Fruit fly (Drosophila melanogaster) whole organism, embryonic: ENCODE data around the gene zuc.
A peak's percentile ranks its signal among the peaks of the same experiment; 100 is the strongest.

ENCODE experiments used
- Bgb ChIP-seq: fragments of 200-800 bp; sonication (Bioruptor generic); IDR thresholded peaks from 2 replicates; pipeline ENCODE4 v1.3.6; 2022; ENCODE audit warnings: missing biosample characterization, missing genetic modification characterization; ENCODE audit not compliant: partially characterized antibody
- CG10565 ChIP-seq: fragments of 200-800 bp; sonication (Bioruptor generic); optimal IDR thresholded peaks from 3 replicates; lab custom pipeline; 2016; ENCODE audit warnings: missing biosample characterization, mild to moderate bottlenecking, missing genetic modification characterization
- CG11085 ChIP-seq: fragments of 200-800 bp; sonication (Bioruptor generic); IDR thresholded peaks from 2 replicates; pipeline ENCODE4 v1.3.6; 2022; ENCODE audit warnings: missing biosample characterization, missing genetic modification characterization
- CG11696 ChIP-seq: fragments of 200-800 bp; sonication (Bioruptor generic); IDR thresholded peaks from 2 replicates; pipeline ENCODE4 v1.3.6; 2022; ENCODE audit warnings: missing biosample characterization, missing genetic modification characterization
- CG12659 ChIP-seq: fragments of 200-800 bp; sonication (Bioruptor generic); optimal IDR thresholded peaks from 3 replicates; lab custom pipeline; 2017; ENCODE audit warnings: mild to moderate bottlenecking, missing biosample characterization, missing genetic modification reagents, missing genetic modification characterization
- CG15011 ChIP-seq: fragments of 200-800 bp; sonication (Bioruptor generic); optimal IDR thresholded peaks from 3 replicates; lab custom pipeline; 2018; ENCODE audit warnings: missing biosample characterization, mild to moderate bottlenecking, missing genetic modification characterization
- CG2116 ChIP-seq: fragments of 200-800 bp; sonication (Bioruptor generic); optimal IDR thresholded peaks from 3 replicates; lab custom pipeline; 2018; ENCODE audit warnings: missing biosample characterization, mild to moderate bottlenecking, missing genetic modification characterization
- CG30431 ChIP-seq: fragments of 200-800 bp; sonication (Bioruptor generic); optimal IDR thresholded peaks from 2 replicates; lab custom pipeline; 2017; ENCODE audit warnings: missing biosample characterization, missing genetic modification characterization
- CG3163 ChIP-seq: fragments of 200-800 bp; sonication (Bioruptor generic); optimal IDR thresholded peaks from 3 replicates; lab custom pipeline; 2016; ENCODE audit warnings: missing biosample characterization, missing genetic modification characterization
- CG33557 ChIP-seq: fragments of 200-800 bp; sonication (Bioruptor generic); optimal IDR thresholded peaks from 2 replicates; lab custom pipeline; 2019; ENCODE audit warnings: missing biosample characterization, mild to moderate bottlenecking, missing genetic modification characterization, moderate library complexity
- CG6791 ChIP-seq: fragments of 200-800 bp; sonication (Bioruptor generic); IDR thresholded peaks from 3 replicates; pipeline ENCODE4 v1.3.6; 2022; ENCODE audit warnings: missing biosample characterization, missing genetic modification characterization; ENCODE audit not compliant: partially characterized antibody
- CG6854 ChIP-seq: fragments of 200-800 bp; sonication (Bioruptor generic); optimal IDR thresholded peaks from 3 replicates; lab custom pipeline; 2017; ENCODE audit warnings: missing biosample characterization, mild to moderate bottlenecking, missing genetic modification characterization
- CG7745 ChIP-seq: fragments of 200-800 bp; sonication (Bioruptor generic); optimal IDR thresholded peaks from 2 replicates; lab custom pipeline; 2018; ENCODE audit warnings: missing biosample characterization, mild to moderate bottlenecking, missing genetic modification characterization, moderate library complexity
- CG7839 ChIP-seq: fragments of 200-800 bp; sonication (Bioruptor generic); optimal IDR thresholded peaks from 3 replicates; lab custom pipeline; 2018; ENCODE audit warnings: missing biosample characterization, mild to moderate bottlenecking, missing genetic modification characterization, moderate library complexity
- CG8089 ChIP-seq: fragments of 200-800 bp; sonication (Bioruptor generic); optimal IDR thresholded peaks from 3 replicates; lab custom pipeline; 2016; ENCODE audit warnings: missing biosample characterization, missing genetic modification characterization
- CG9437 ChIP-seq: fragments of 200-800 bp; sonication (Bioruptor generic); optimal IDR thresholded peaks from 2 replicates; lab custom pipeline; 2018; ENCODE audit warnings: missing biosample characterization, mild to moderate bottlenecking, missing genetic modification characterization
- CkIIα-i1 ChIP-seq: fragments of 200-800 bp; sonication (Bioruptor generic); IDR thresholded peaks from 2 replicates; pipeline ENCODE4 v1.3.6; 2022; ENCODE audit warnings: missing biosample characterization, missing genetic modification characterization
- Deaf1 ChIP-seq: fragments of 200-800 bp; optimal IDR thresholded peaks from 3 replicates; lab custom pipeline; 2019; ENCODE audit warnings: missing biosample characterization, mild to moderate bottlenecking, missing genetic modification characterization, moderate library complexity
- E2f1 ChIP-seq: fragments of 200-800 bp; sonication (Bioruptor generic); IDR thresholded peaks from 2 replicates; pipeline ENCODE4 v1.3.6; 2022; ENCODE audit warnings: missing biosample characterization, missing genetic modification characterization
- H15 ChIP-seq: fragments of 200-800 bp; sonication (Bioruptor generic); IDR thresholded peaks from 3 replicates; pipeline ENCODE4 v1.3.6; 2022; ENCODE audit warnings: missing biosample characterization, missing genetic modification characterization
- H2.0 ChIP-seq: fragments of 200-800 bp; sonication (Bioruptor generic); IDR thresholded peaks from 2 replicates; pipeline ENCODE4 v1.3.6; 2022; ENCODE audit warnings: missing biosample characterization, missing genetic modification characterization
- HHEX ChIP-seq: fragments of 200-800 bp; sonication (Bioruptor generic); optimal IDR thresholded peaks from 3 replicates; lab custom pipeline; 2017; ENCODE audit warnings: missing biosample characterization, mild to moderate bottlenecking, missing genetic modification characterization, missing genetic modification reagents
- Hey ChIP-seq: fragments of 200-800 bp; sonication (Bioruptor generic); optimal IDR thresholded peaks from 3 replicates; lab custom pipeline; 2018; ENCODE audit warnings: missing biosample characterization, mild to moderate bottlenecking, missing genetic modification characterization
- HmgD ChIP-seq: fragments of 200-800 bp; sonication (Bioruptor generic); optimal IDR thresholded peaks from 3 replicates; lab custom pipeline; 2016; ENCODE audit warnings: missing biosample characterization, missing genetic modification characterization
- Hr3 ChIP-seq: fragments of 200-800 bp; sonication (Bioruptor generic); optimal IDR thresholded peaks from 3 replicates; lab custom pipeline; 2016; ENCODE audit warnings: missing biosample characterization, missing genetic modification characterization
- Myb ChIP-seq: fragments of 200-800 bp; sonication (Bioruptor generic); optimal IDR thresholded peaks from 2 replicates; lab custom pipeline; 2016; ENCODE audit warnings: missing biosample characterization, missing genetic modification characterization
- Nf-YC ChIP-seq: fragments of 200-800 bp; optimal IDR thresholded peaks from 3 replicates; lab custom pipeline; 2019; ENCODE audit warnings: missing biosample characterization, mild to moderate bottlenecking, missing genetic modification characterization, moderate library complexity
- Rx ChIP-seq: fragments of 200-800 bp; sonication (Bioruptor generic); IDR thresholded peaks from 2 replicates; pipeline ENCODE4 v1.3.6; 2022; ENCODE audit warnings: missing biosample characterization, missing genetic modification characterization
- Usf ChIP-seq: fragments of 200-800 bp; sonication (Bioruptor generic); optimal IDR thresholded peaks from 2 replicates; lab custom pipeline; 2017; ENCODE audit warnings: missing genotype, missing biosample characterization, missing genetic modification characterization
- Vsx1 ChIP-seq: fragments of 200-800 bp; sonication (Bioruptor generic); optimal IDR thresholded peaks from 2 replicates; lab custom pipeline; 2017; ENCODE audit warnings: missing biosample characterization, mild to moderate bottlenecking, missing genetic modification characterization, missing genetic modification reagents
- Xbp1 ChIP-seq: fragments of 200-800 bp; sonication (Bioruptor generic); optimal IDR thresholded peaks from 3 replicates; lab custom pipeline; 2016; ENCODE audit warnings: missing biosample characterization, mild to moderate bottlenecking, missing genetic modification characterization
- ab ChIP-seq: fragments of 200-800 bp; sonication (Bioruptor generic); optimal IDR thresholded peaks from 2 replicates; lab custom pipeline; 2016; ENCODE audit warnings: missing biosample characterization, missing genetic modification characterization
- amos ChIP-seq: fragments of 200-800 bp; sonication (Bioruptor generic); IDR thresholded peaks from 2 replicates; pipeline ENCODE4 v1.3.6; 2022; ENCODE audit warnings: missing biosample characterization, missing genetic modification characterization; ENCODE audit not compliant: partially characterized antibody
- ase ChIP-seq: fragments of 200-800 bp; sonication (Bioruptor generic); IDR thresholded peaks from 3 replicates; pipeline ENCODE4 v1.3.6; 2022; ENCODE audit warnings: missing biosample characterization, missing genetic modification characterization
- cas ChIP-seq: fragments of 200-800 bp; sonication (Bioruptor generic); IDR thresholded peaks from 2 replicates; pipeline ENCODE4 v1.3.6; 2022; ENCODE audit warnings: missing biosample characterization, missing genetic modification characterization
- chif ChIP-seq, 2 experiments: fragments of 200-800 bp; sonication (Bioruptor generic); optimal IDR thresholded peaks; 3 replicates each; lab custom pipeline; 2016; ENCODE audit warnings: missing biosample characterization in 2 of 2, missing genetic modification characterization in 2 of 2
- crp ChIP-seq, 2 experiments: fragments of 200-800 bp; sonication (Bioruptor generic); optimal IDR thresholded peaks; 2 replicates in 1 of 2; 3 replicates in 1 of 2; lab custom pipeline; 2017; ENCODE audit warnings: missing biosample characterization in 2 of 2, missing genetic modification characterization in 2 of 2, mild to moderate bottlenecking in 1 of 2, moderate library complexity in 1 of 2
- ems ChIP-seq: fragments of 200-800 bp; sonication (Bioruptor generic); optimal IDR thresholded peaks from 3 replicates; lab custom pipeline; 2016; ENCODE audit warnings: missing biosample characterization, missing genetic modification characterization
- eyg ChIP-seq: fragments of 200-800 bp; sonication (Bioruptor generic); optimal IDR thresholded peaks from 3 replicates; lab custom pipeline; 2016; ENCODE audit warnings: missing biosample characterization, missing genetic modification characterization
- fru ChIP-seq: fragments of >200 bp; optimal IDR thresholded peaks from 2 replicates; lab custom pipeline; 2017
- gcm ChIP-seq: fragments of 200-800 bp; sonication (Bioruptor generic); optimal IDR thresholded peaks from 2 replicates; lab custom pipeline; 2019; ENCODE audit warnings: missing biosample characterization, mild to moderate bottlenecking, missing genetic modification characterization, moderate library complexity
- org-1 ChIP-seq: fragments of 200-800 bp; sonication (Bioruptor generic); optimal IDR thresholded peaks from 2 replicates; lab custom pipeline; 2017; ENCODE audit warnings: missing biosample characterization, missing genetic modification characterization
- otp ChIP-seq: fragments of 200-800 bp; sonication (Bioruptor generic); IDR thresholded peaks from 3 replicates; pipeline ENCODE4, ENCODE4 v1.3.6; 2022; ENCODE audit warnings: missing biosample characterization, missing genetic modification characterization
- sens ChIP-seq: fragments of 200-800 bp; sonication (Bioruptor generic); peaks from one replicate; lab custom pipeline; 2016; ENCODE audit warnings: missing biosample characterization, missing genetic modification characterization
- slbo ChIP-seq: fragments of 200-800 bp; sonication (Bioruptor generic); IDR thresholded peaks from 2 replicates; pipeline ENCODE4 v1.3.6; 2022; ENCODE audit warnings: missing biosample characterization, missing genetic modification characterization
- stc ChIP-seq: fragments of 200-800 bp; sonication (Bioruptor generic); IDR thresholded peaks from 2 replicates; pipeline ENCODE4 v1.3.6; 2022; ENCODE audit warnings: missing biosample characterization, missing genetic modification characterization
- ttk ChIP-seq: fragments of 200-800 bp; sonication (Bioruptor generic); IDR thresholded peaks from 2 replicates; pipeline ENCODE4 v2.1.2; 2022; ENCODE audit warnings: missing biosample characterization, missing genetic modification characterization
- twi ChIP-seq: fragments of 200-800 bp; optimal IDR thresholded peaks from 2 replicates; lab custom pipeline; 2019; ENCODE audit warnings: missing biosample characterization, mild to moderate bottlenecking, missing genetic modification characterization, moderate library complexity
- wor ChIP-seq: fragments of 200-800 bp; sonication (Bioruptor generic); IDR thresholded peaks from 2 replicates; pipeline ENCODE4 v1.3.6; 2022; ENCODE audit warnings: missing biosample characterization, missing genetic modification characterization
- yki ChIP-seq: fragments of >200 bp; optimal IDR thresholded peaks from 3 replicates; lab custom pipeline; 2018
- zen ChIP-seq: fragments of 200-800 bp; sonication (Bioruptor generic); optimal IDR thresholded peaks from 3 replicates; lab custom pipeline; 2018; ENCODE audit warnings: missing biosample characterization, mild to moderate bottlenecking, missing genetic modification characterization, moderate library complexity
- zf30C ChIP-seq: fragments of 200-800 bp; sonication (Bioruptor generic); optimal IDR thresholded peaks from 3 replicates; lab custom pipeline; 2018; ENCODE audit warnings: missing biosample characterization, mild to moderate bottlenecking, missing genetic modification characterization

Gene zuc

dm6 chr2L:11949917-11950316 lies 39.8 kb downstream of the zuc start (continued):
- TF ChIP-seq CG30431 (peak; percentile 42), E2f1 (peak; percentile 31; the same call in 1 of the 2 replicates), CG9437 (GFP tag; lab: Kevin White, UChicago) (peak; percentile 29), CG7745 (no peak), chif (GFP tag; optimal IDR thresholded peaks at IDR 0.05; lab: Kevin White, UChicago) (peak; percentile 57 to 72), sens (peak; percentile 91), ab (GFP tag; lab: Kevin White, UChicago) (no peak), org-1 (GFP tag; lab: Kevin White, UChicago) (peak; percentile 50), ems (GFP tag; lab: Kevin White, UChicago) (no peak), cas (GFP tag; lab: Robert Waterston, UW) (no peak), CG6791 (GFP tag; lab: Robert Waterston, UW) (no peak), ttk (GFP tag; lab: Robert Waterston, UW) (peak; percentile 64; the same call in 1 of the 2 replicates), amos (GFP tag; lab: Robert Waterston, UW) (0 out of 2 replicates have a peak, but pooled peaks have one; percentile 9), Usf (GFP tag; lab: Kevin White, UChicago) (peak; percentile 0), CG11085 (GFP tag; lab: Robert Waterston, UW) (no peak), Nf-YC (tag; lab: Kevin White, UChicago) (no peak), otp (GFP tag; lab: Robert Waterston, UW) (peak; percentile 37; the same call in 1 of the 3 replicates), zen (peak; percentile 62), wor (peak; percentile 48), CG33557 (GFP tag; lab: Kevin White, UChicago) (no peak), HmgD (GFP tag; lab: Kevin White, UChicago) (no peak), ase (GFP tag; lab: Robert Waterston, UW) (0 out of 3 replicates have a peak, but pooled peaks have one; percentile 17), Bgb (no peak), eyg (GFP tag; lab: Kevin White, UChicago) (no peak), CG6854 (GFP tag; lab: Kevin White, UChicago) (no peak), CG3163 (no peak), Vsx1 (GFP tag; lab: Kevin White, UChicago) (no peak), CG15011 (GFP tag; lab: Kevin White, UChicago) (no peak), CG11696 (GFP tag; lab: Robert Waterston, UW) (peak; percentile 54), gcm (no peak), H15 (GFP tag; lab: Robert Waterston, UW) (0 out of 3 replicates have a peak, but pooled peaks have one; percentile 14), CkIIα-i1 (GFP tag; lab: Robert Waterston, UW) (no peak), Hey (tag; lab: Kevin White, UChicago) (no peak), slbo (GFP tag; lab: Robert Waterston, UW) (peak; percentile 45), twi (tag; lab: Kevin White, UChicago) (no peak), crp (GFP tag; optimal IDR thresholded peaks at IDR 0.05; lab: Kevin White, UChicago) (no peak), Myb (GFP tag; lab: Kevin White, UChicago) (no peak), stc (peak; percentile 34; the same call in 1 of the 2 replicates), CG2116 (GFP tag; lab: Kevin White, UChicago) (no peak), Deaf1 (tag; lab: Kevin White, UChicago) (no peak), HHEX (GFP tag; lab: Kevin White, UChicago) (no peak), yki (lab: Kevin White, UChicago) (no peak), fru (no peak), CG10565 (GFP tag; lab: Kevin White, UChicago) (no peak), Hr3 (GFP tag; lab: Kevin White, UChicago) (no peak), CG12659 (GFP tag; lab: Kevin White, UChicago) (no peak), Xbp1 (peak; percentile 55), H2.0 (GFP tag; lab: Robert Waterston, UW) (peak; percentile 64), Rx (GFP tag; lab: Robert Waterston, UW) (0 out of 2 replicates have a peak, but pooled peaks have one; percentile 4), CG8089 (GFP tag; lab: Kevin White, UChicago) (no peak), zf30C (GFP tag; lab: Kevin White, UChicago) (no peak), CG7839 (peak; percentile 55)
- TF ChIP-seq, all 482 proteins: peak for 162
